Worm (Caenorhabditis elegans) whole organism, L4/young adult: ENCODE results near the gene gpch-1.

Experiments used
- W03F9.2 ChIP-seq: fragments of 150-350 bp; optimal IDR thresholded peaks from 2 replicates; lab custom pipeline; 2014; ENCODE audit warnings: missing biosample characterization, missing genetic modification characterization
- dao-5 ChIP-seq: sonication (generic microtip); optimal IDR thresholded peaks from 2 replicates; lab custom pipeline; 2016; ENCODE audit warnings: missing genotype, missing genetic modification characterization, moderate library complexity, missing compliant biosample characterization
- him-1 ChIP-seq: sonication (generic microtip); optimal IDR thresholded peaks from 2 replicates; lab custom pipeline; 2016; ENCODE audit warnings: missing genotype, missing genetic modification reagents, missing genetic modification characterization, missing compliant biosample characterization

The gpch-1 gene

DNA sequence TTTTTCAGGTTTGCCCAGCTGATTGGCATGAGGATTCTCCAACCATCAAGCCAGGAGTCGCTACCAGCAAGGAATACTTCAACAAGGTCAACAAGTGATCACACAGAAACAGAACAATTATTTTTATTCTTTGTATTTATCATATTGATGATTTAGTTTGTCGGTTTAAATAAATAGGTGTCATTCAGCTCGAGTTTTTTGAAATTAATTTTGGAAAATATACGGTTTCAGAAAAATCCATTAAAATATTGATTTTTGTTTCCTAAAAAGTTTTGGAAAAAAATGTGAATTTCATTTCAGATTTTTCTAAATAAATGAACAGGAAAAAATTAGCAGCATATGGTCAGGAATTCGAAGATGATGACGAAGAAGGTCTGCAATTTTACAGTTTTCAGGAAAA, at the start of gene gpch-1:
gpch-1 (plus strand) TSS at position 301 of the 400 bp plus-strand sequence.
- TF ChIP-seq dao-5 (tag; lab: Kevin White, UChicago), result no peak
- no peak for TF ChIP-seq W03F9.2
- TF ChIP-seq him-1 (tag; lab: Kevin White, UChicago), result no peak

DNA sequence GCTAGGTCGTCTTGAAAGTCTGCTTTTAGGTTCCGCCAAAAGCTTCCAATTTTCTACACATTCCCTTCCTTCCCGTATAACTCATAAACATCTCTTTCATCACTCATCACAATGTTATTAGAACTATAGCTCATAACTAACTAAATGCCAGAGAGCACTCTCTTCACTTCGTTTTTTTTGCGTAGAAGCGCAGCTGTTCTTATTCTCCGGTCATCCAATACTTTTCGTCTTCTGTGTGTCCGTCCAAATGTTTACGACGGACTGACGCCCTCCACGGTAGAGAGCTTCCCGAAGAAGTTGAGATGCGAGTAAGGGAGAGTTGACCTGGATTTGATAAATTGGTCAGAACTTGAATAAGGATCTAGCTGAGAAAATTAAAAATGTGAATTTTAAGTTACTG, 49.1 kb upstream of the gpch-1 start:
- no peak for TF ChIP-seq W03F9.2
- no peak for TF ChIP-seq dao-5 (tag; lab: Kevin White, UChicago)
- TF ChIP-seq him-1 (tag; lab: Kevin White, UChicago), result no peak

DNA sequence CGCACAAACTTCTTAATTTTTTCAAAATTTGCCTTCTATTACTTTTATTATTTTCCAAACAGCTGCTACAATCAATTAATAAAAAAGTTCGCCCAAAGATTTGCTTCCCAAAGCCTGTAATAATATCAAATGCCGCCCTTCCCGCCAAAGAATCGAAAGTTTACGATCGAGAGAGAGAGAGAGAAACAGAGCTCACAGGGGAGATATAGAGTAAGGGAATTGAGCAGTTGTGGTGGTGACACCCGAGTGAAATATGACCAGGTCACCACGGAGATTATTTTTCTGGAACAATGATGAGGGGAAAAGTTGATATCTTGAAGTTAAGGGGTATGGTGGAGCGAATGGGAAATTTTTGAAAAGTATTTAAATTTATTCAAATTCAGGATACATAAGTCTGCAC, 48.5 kb upstream of the gpch-1 start:
- no peak for TF ChIP-seq dao-5 (tag; lab: Kevin White, UChicago)
- no peak for TF ChIP-seq him-1 (tag; lab: Kevin White, UChicago)
- TF ChIP-seq W03F9.2, result no peak

DNA sequence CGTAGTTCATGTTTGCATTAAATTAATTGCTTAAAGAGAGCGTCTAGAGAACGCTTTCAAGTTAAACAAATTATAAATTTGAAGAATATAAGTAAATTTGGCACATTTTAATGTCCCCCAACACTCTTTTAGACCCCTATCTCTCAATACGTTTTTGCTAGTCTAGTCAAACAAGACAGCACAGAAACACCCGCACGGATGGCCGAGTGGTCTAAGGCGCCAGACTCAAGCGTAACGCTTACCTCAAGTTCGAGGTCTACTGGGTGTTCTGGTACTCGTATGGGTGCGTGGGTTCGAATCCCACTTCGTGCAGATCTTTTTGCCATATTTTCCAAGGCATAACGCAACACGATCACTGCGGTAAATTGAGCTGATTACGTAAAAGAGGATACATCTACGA, 46.0 kb upstream of the gpch-1 start:
- TF ChIP-seq W03F9.2, result no peak
- no peak for TF ChIP-seq him-1 (tag; lab: Kevin White, UChicago)
- TF ChIP-seq dao-5 (tag; lab: Kevin White, UChicago), result no peak

DNA sequence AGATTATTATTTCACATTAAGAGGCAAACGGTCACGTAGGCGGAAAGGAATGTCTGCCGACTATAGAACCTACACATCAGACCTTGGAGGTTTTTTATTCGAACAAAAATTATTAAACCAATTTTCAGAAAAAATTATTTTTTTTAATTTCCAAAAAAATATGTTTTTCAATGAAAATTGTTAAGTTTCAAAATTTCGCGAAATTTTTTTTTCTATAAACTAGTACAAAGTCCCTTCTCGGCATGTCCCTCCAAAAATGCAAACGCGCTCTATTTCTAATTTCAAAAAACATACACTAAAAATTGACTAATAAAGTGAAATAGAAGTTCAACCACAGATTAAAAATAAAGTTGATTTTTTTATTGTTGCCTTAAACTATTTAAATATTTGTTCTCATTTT, 43.4 kb upstream of the gpch-1 start, which contains the start of gene ckb-1:
ckb-1 (plus strand) TSS at position 301 of the 400 bp plus-strand sequence.
- no peak for TF ChIP-seq dao-5 (tag; lab: Kevin White, UChicago)
- TF ChIP-seq W03F9.2, result no peak
- TF ChIP-seq him-1 (tag; lab: Kevin White, UChicago), result no peak

DNA sequence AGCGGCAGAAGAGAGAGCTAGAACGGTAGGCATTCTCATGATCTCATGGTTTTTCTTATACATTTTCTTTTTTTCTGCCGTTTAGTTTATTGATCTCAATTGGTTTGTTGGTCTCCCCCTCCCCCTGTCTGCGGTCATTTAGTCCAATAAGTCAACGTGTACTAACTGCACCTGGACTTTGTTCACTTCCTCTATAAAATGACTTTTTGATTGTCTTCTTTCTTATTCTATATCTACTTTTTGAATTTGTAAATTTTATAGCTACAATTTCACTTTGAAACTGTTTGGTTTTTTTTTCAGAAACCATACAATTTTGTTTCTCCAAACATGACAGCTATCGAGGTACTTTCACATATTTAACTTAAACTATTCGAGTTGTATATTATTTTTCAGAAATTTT, 40.7 kb upstream of the gpch-1 start, which contains the start of gene ckb-2:
ckb-2 (plus strand) TSS at position 301 of the 400 bp plus-strand sequence.
- TF ChIP-seq W03F9.2 (no peak), him-1 (tag; lab: Kevin White, UChicago) (no peak), dao-5 (tag; lab: Kevin White, UChicago) (no peak)

DNA sequence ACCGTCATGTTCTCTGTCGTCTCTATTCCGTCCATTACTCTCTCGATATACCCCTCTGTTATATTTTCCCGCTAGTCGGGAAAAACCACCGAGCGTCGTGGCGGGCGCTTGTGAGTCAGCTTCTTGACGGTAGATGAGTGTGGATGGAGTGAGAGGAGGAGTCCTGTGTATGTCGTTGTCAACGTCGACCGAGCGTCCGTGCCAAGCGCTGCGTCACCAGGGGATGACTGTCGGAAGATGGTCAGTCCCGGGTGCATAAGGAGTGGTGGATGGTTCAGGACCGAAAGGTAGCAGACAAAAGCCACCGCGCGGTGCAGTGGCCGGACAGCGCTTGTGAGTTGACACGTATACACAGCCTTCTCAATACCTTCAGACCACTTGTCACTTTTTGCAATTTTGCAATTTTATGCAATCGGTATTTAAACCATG, 39.0 kb upstream of the gpch-1 start:
- TF ChIP-seq dao-5 (tag; lab: Kevin White, UChicago), result peak; percentile 75

DNA sequence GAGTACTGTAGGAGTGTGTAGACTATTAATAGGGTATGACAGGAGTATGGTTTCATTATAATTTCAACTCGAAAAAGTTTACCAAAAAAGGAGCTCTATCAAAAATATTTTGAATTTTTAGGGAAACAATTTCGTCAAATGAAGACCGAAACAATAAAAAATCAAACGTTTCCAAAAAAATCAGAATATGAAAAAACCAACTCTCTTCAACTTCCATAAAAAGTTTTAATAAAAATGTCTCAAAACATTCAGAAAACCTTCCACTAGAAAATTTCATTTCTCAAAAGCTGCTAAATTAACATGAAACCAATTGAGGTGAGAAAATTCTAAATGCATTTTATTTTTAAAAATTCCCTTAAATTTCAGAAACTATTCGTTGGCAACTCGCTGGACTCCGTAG, 37.8 kb upstream of the gpch-1 start, which contains the start of gene ckb-3:
ckb-3 (plus strand) TSS at position 301 of the 400 bp plus-strand sequence.
- no peak for TF ChIP-seq W03F9.2
- no peak for TF ChIP-seq him-1 (tag; lab: Kevin White, UChicago)
- TF ChIP-seq dao-5 (tag; lab: Kevin White, UChicago), result no peak

DNA sequence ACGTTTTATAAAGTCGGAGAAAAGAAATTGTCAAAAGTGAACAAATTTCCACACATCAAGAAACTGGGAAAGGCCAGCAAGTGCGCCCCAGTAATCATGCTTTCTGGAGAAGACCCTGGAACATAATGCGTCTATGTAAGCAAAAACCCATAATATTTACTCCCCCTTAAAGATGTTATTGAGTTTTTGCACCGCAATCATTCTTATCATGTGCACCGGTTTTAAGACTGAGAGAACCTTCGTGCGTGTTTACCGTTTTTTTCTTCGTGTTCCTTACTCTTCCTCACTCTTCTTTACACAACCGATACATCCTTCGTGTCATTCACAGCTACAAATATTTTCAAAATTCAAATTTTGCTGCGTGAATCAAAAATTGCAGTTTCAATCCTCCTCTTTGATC, 35.5 kb upstream of the gpch-1 start:
- TF ChIP-seq him-1 (tag; lab: Kevin White, UChicago) (no peak), W03F9.2 (no peak), dao-5 (tag; lab: Kevin White, UChicago) (no peak)

DNA sequence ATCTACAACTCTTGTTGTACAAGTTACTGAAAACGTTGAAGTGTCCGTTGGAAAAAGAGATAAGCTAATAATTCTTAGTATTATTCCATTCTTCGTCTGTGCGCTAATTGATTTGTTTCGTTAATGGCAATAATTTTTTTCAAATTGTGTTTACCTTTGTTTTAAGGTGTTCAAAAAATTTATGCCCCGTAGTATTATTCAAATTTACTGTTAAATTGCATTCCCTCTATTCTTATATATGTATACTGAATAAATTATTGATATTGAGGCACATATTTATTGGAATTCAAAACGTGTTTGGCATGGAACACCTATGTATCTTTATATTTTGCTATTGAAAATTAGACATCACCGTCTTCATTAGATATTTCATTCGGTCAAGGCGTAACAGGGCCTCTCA, 33.5 kb upstream of the gpch-1 start, which contains the start of gene pals-26:
pals-26 (plus strand) TSS at position 301 of the 400 bp plus-strand sequence.
- no peak for TF ChIP-seq him-1 (tag; lab: Kevin White, UChicago)
- no peak for TF ChIP-seq W03F9.2
- no peak for TF ChIP-seq dao-5 (tag; lab: Kevin White, UChicago)

DNA sequence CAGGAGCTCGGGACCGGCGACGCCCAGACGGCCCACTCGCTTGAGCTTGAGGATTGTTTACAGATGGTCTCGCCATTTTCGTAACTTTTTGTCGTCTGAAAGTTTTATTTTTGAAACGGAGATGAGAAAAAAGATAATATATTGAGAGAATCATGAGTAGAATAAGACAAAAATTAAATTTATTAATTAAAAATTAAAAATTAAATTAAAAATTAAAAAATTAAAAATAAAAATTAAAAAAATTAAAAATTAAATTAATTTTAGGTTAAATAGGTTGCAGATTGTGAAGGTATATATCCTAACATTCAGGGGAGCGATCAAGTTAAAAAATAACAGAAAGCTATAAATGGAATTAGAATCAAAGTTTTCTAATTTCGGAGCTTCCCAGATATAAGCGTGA, 28.6 kb upstream of the gpch-1 start, which contains the start of gene B0284.3:
B0284.3 (minus strand) TSS at position 101 of the 400 bp plus-strand sequence.
- TF ChIP-seq dao-5 (tag; lab: Kevin White, UChicago) (no peak), him-1 (tag; lab: Kevin White, UChicago) (no peak), W03F9.2 (no peak)

DNA sequence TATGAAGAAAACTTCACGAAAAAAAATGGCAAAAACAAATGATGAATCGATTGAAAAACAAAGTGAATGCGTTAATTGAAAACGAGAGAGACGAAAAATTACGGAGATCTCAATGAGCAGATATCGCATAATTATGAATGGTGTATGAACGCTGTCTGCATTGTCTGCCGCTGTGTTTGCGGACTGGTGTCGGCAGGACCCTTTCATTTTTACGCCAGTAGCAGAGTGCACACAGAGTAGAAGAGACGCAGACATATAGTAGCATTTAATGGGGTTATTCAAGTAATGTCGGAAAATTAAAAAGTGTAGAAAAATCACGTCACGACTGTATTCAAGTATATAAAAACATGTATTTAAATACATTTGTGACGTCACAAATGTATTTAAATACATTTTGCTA, 27.5 kb upstream of the gpch-1 start:
- TF ChIP-seq dao-5 (tag; lab: Kevin White, UChicago) (no peak), him-1 (tag; lab: Kevin White, UChicago) (no peak)

DNA sequence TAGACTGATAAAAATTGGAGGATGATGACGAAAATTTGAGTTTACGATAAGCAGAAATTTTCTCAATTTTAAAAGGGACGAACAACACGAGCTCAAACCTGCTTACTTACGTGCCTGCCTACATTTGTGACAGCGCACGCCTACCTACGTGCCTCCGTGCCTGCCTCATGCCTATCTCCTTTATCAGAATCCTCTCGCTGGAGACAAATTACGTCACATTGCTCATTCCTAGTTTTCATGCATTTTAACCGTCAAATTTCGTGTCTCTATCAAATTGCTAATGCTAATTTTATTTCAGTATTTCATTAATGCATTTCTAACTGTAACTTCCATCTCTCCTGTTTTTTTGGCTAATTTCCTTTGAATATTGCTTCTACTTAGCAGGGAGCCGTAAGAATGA, 27.0 kb upstream of the gpch-1 start, which contains the start of gene pals-27:
pals-27 (plus strand) TSS at position 301 of the 400 bp plus-strand sequence.
- TF ChIP-seq dao-5 (tag; lab: Kevin White, UChicago) (no peak), W03F9.2 (no peak), him-1 (tag; lab: Kevin White, UChicago) (no peak)

DNA sequence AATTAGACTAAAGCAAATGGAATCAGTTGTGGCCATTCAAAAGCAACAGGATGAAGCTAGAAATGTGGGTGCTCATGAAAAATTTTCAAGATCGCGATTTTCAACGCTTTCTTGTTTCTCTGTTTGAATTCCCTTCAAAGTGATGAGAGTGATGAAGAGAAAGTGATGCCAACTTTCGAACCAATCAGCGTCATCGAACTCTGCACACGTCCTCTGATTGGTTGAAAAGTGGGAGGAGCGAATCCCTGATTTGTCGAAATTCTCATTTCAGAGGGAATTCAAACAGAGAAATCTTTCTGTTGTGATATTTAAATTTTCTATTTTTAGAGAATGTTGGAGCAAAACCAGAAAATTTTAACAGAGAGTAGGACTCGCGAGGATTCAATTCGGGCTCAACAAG, 26.2 kb upstream of the gpch-1 start:
- TF ChIP-seq W03F9.2 (no peak), him-1 (tag; lab: Kevin White, UChicago) (no peak), dao-5 (tag; lab: Kevin White, UChicago) (no peak)

DNA sequence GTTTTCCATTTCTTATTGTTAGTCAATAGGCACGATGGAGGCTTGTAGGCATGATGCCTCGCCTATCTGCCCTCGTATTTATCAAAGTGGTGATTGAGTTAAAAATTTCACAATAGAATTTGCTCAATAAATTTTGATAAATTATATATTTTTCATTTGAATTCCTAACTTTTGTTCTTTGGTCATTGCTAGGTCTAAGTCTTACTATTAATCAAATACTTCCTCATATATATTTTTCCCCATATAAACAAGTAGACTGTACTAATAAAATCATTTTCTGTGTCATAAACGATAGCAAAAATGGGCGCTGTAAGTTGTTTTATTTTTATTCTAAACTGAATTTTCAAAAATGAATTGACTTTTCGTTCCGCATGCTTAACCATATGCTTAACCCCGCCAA, 23.9 kb upstream of the gpch-1 start, which contains the start of gene pals-28:
pals-28 (plus strand) TSS at position 301 of the 400 bp plus-strand sequence.
- no peak for TF ChIP-seq W03F9.2
